Worm (Caenorhabditis elegans) whole organism, young adult: Measurements from ENCODE around the gene str-57.

Experiments used
- B0261.1 ChIP-seq: sonication (generic microtip); optimal IDR thresholded peaks from 2 replicates; lab custom pipeline; 2016; ENCODE audit warnings: mild to moderate bottlenecking, missing genetic modification characterization, moderate library complexity, missing compliant biosample characterization
- ama-1 ChIP-seq, 3 experiments: fragments of 150-350 bp in 1 of 3; sonication (generic microtip) in 2 of 3; optimal IDR thresholded peaks; 2 replicates each; lab custom pipeline; 2014 to 2018; ENCODE audit warnings: missing biosample characterization in 2 of 3, missing genetic modification characterization in 2 of 3, missing genetic modification reagents in 2 of 3
- athp-1 ChIP-seq: sonication (generic microtip); optimal IDR thresholded peaks from 2 replicates; lab custom pipeline; 2017; ENCODE audit warnings: mild to moderate bottlenecking, missing genetic modification characterization, missing compliant biosample characterization
- cebp-1 ChIP-seq, 2 experiments: fragments of 200-800 bp in 1 of 2; sonication (Bioruptor generic) in 1 of 2; sonication (generic microtip) in 1 of 2; IDR thresholded peaks in 1 of 2; optimal IDR thresholded peaks in 1 of 2; 2 replicates each; pipeline versions ENCODE4 v1.3.6 to Lab custom; 2017 to 2022; ENCODE audit warnings: missing compliant biosample characterization in 2 of 2, missing genetic modification characterization in 2 of 2, mild to moderate bottlenecking in 1 of 2, missing genetic modification reagents in 1 of 2, moderate library complexity in 1 of 2
- die-1 ChIP-seq: sonication (generic microtip); optimal IDR thresholded peaks from 2 replicates; lab custom pipeline; 2016; ENCODE audit warnings: missing genotype, mild to moderate bottlenecking, missing genetic modification characterization, missing compliant biosample characterization
- dpff-1 ChIP-seq: sonication (generic microtip); optimal IDR thresholded peaks from 2 replicates; lab custom pipeline; 2017; ENCODE audit warnings: mild to moderate bottlenecking, missing genetic modification characterization, missing compliant biosample characterization
- efl-1 ChIP-seq: fragments of 150-350 bp; optimal IDR thresholded peaks from 2 replicates; lab custom pipeline; 2014; ENCODE audit warnings: missing biosample characterization, missing genetic modification reagents, missing genetic modification characterization
- lin-35 ChIP-seq, 3 experiments: fragments of 150-350 bp in 2 of 3; sonication (generic microtip) in 1 of 3; optimal IDR thresholded peaks; 2 replicates each; lab custom pipeline; 2014 to 2018; ENCODE audit warnings: missing biosample characterization in 3 of 3, missing genetic modification characterization in 3 of 3, missing genetic modification reagents in 3 of 3
- pha-4 ChIP-seq: fragments of 150-350 bp; sonication (generic microtip); optimal IDR thresholded peaks from 2 replicates; lab custom pipeline; 2014; ENCODE audit warnings: missing biosample characterization, missing genetic modification reagents, missing genetic modification characterization
- snpc-4 ChIP-seq, 5 experiments: fragments of 150-350 bp in 1 of 5; sonication (generic microtip) in 4 of 5; optimal IDR thresholded peaks; 2 replicates each; lab custom pipeline; 2014 to 2018; ENCODE audit warnings: missing genetic modification characterization in 5 of 5, missing biosample characterization in 3 of 5, antibody characterized with exemption in 2 of 5, mild to moderate bottlenecking in 2 of 5, missing compliant biosample characterization in 2 of 5, missing genotype in 2 of 5, moderate library complexity in 2 of 5, missing genetic modification reagents in 1 of 5
- zfh-2 ChIP-seq: fragments of 200-800 bp; sonication (Bioruptor generic); conservative IDR thresholded peaks from 2 replicates; pipeline ENCODE4 v1.3.6; 2022; ENCODE audit warnings: missing genetic modification reagents, missing genetic modification characterization, missing compliant biosample characterization
- ztf-6 ChIP-seq: fragments of 200-800 bp; sonication (Bioruptor generic); IDR thresholded peaks from 2 replicates; pipeline ENCODE4 v1.3.6; 2022; ENCODE audit warnings: missing genetic modification reagents, missing genetic modification characterization, missing compliant biosample characterization

DNA sequence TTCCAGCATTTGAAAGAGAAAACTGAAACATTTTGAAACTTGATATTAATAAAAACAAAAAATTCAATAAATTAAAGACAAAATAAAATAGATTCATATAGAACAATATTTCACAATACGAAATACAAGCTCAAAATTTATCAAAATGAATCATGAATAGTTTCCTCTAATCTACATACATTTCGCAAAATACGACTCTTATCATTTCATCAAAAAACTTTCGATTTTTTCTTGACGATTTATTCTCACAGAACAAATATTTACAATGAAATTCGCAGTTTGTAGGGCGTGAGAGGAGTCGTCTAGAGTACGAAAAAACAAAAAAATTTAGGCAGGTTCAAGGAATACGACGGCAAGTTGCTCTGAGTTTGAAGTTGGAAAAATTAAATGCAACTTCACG, 19.7 kb downstream of the str-57 start:
- TF ChIP-seq dpff-1 (tag; lab: Kevin White, UChicago): no peak
- no peak for TF ChIP-seq zfh-2 (GFP tag; lab: Robert Waterston, UW)
- no peak for TF ChIP-seq pha-4
- no peak for TF ChIP-seq efl-1 (GFP tag; lab: Kevin White, UChicago)
- no peak for TF ChIP-seq lin-35 (GFP tag; optimal IDR thresholded peaks at IDR 0.05; lab: Kevin White, UChicago)
- TF ChIP-seq B0261.1 (tag; lab: Kevin White, UChicago): no peak
- TF ChIP-seq athp-1: no peak
- no peak for TF ChIP-seq ztf-6 (GFP tag; lab: Robert Waterston, UW)
- TF ChIP-seq ama-1 (optimal IDR thresholded peaks at IDR 0.05; lab: Kevin White, UChicago): no peak
- no peak for TF ChIP-seq ama-1 (GFP tag; optimal IDR thresholded peaks at IDR 0.05; lab: Kevin White, UChicago)
- TF ChIP-seq cebp-1 (GFP tag; IDR thresholded peaks at IDR 0.05; lab: Robert Waterston, UW): no peak
- TF ChIP-seq cebp-1 (tag; optimal IDR thresholded peaks at IDR 0.05; lab: Kevin White, UChicago): peak; percentile 28
- no peak for TF ChIP-seq die-1 (tag; lab: Kevin White, UChicago)
- no peak for TF ChIP-seq snpc-4 (GFP tag; optimal IDR thresholded peaks at IDR 0.05; lab: Kevin White, UChicago)
- TF ChIP-seq snpc-4 (tag; optimal IDR thresholded peaks at IDR 0.05; lab: Kevin White, UChicago): no peak
